Worm (Caenorhabditis elegans): ENCODE results near the gene snr-1.

- TF ChIP-seq egl-27 (tag; optimal IDR thresholded peaks at IDR 0.05): no peak
- no peak for TF ChIP-seq dmd-9 (GFP tag; IDR thresholded peaks at IDR 0.05)
- TF ChIP-seq fos-1 (tag; optimal IDR thresholded peaks at IDR 0.05): no peak
- no peak for TF ChIP-seq ceh-28 (tag; optimal IDR thresholded peaks at IDR 0.05)
- TF ChIP-seq Y105C5A.15 (GFP tag; IDR thresholded peaks at IDR 0.05): no peak
- no peak for TF ChIP-seq lin-39 (tag; optimal IDR thresholded peaks at IDR 0.05)
- no peak for TF ChIP-seq ceh-32 (tag; optimal IDR thresholded peaks at IDR 0.05; ENCODE audit: poor library complexity)
- no peak for TF ChIP-seq unc-39 (tag; optimal IDR thresholded peaks at IDR 0.05)
- TF ChIP-seq madf-9 (GFP tag; conservative IDR thresholded peaks at IDR 0.05): no peak
- no peak for TF ChIP-seq aly-2 (tag; optimal IDR thresholded peaks at IDR 0.05)
- TF ChIP-seq daf-19 (GFP tag; conservative IDR thresholded peaks at IDR 0.05): no peak
- no peak for TF ChIP-seq hlh-30 (tag; optimal IDR thresholded peaks at IDR 0.05; ENCODE audit: insufficient read depth)
These were observed 20.4 kb downstream of the snr-1 start for ce11 chrIV:17108200-17108599.

Data from whole organism, L4 larva.